Worm (Caenorhabditis elegans) whole organism, L1 larva: ENCODE measurements around the gene K09H11.15.

Experiments used
- egl-27 ChIP-seq, 2 experiments: fragments of 150-350 bp in 1 of 2; sonication (generic microtip); optimal IDR thresholded peaks; 3 replicates each; lab custom pipeline; 2017 to 2018; ENCODE audit warnings: missing biosample characterization in 2 of 2, missing genetic modification characterization in 2 of 2, missing genetic modification reagents in 2 of 2
- hlh-17 ChIP-seq: fragments of 200-800 bp; sonication (Bioruptor generic); optimal IDR thresholded peaks from 2 replicates; lab custom pipeline; 2018; ENCODE audit warnings: missing genetic modification characterization, mild to moderate bottlenecking, missing compliant biosample characterization, moderate library complexity, borderline replicate concordance
- isw-1 ChIP-seq: fragments of 200-800 bp; sonication (Bioruptor generic); IDR thresholded peaks from 2 replicates; pipeline ENCODE4 v1.3.6; 2022; ENCODE audit warnings: missing genetic modification characterization, missing compliant biosample characterization
- mdl-1 ChIP-seq, 2 experiments: fragments of 150-350 bp; optimal IDR thresholded peaks; 2 replicates each; lab custom pipeline; 2014 to 2017; ENCODE audit warnings: missing biosample characterization in 2 of 2, missing genetic modification characterization in 2 of 2, inconsistent platforms in 1 of 2
- mep-1 ChIP-seq: fragments of 150-350 bp; optimal IDR thresholded peaks from 2 replicates; lab custom pipeline; 2014; ENCODE audit warnings: missing biosample characterization, missing genetic modification characterization
- nhr-237 ChIP-seq: fragments of 150-350 bp; optimal IDR thresholded peaks from 2 replicates; lab custom pipeline; 2014; ENCODE audit warnings: missing biosample characterization, missing genetic modification characterization
- pag-3 ChIP-seq: sonication (generic microtip); optimal IDR thresholded peaks from 2 replicates; lab custom pipeline; 2017; ENCODE audit warnings: missing genetic modification characterization, mild to moderate bottlenecking, missing compliant biosample characterization, antibody characterized with exemption, borderline replicate concordance; ENCODE audit not compliant: insufficient read depth
- skn-1 ChIP-seq: fragments of 150-350 bp; optimal IDR thresholded peaks from 2 replicates; lab custom pipeline; 2014; ENCODE audit warnings: missing biosample characterization, missing genetic modification characterization
- tbx-2 ChIP-seq: sonication (generic microtip); optimal IDR thresholded peaks from 2 replicates; lab custom pipeline; 2016; ENCODE audit warnings: missing genetic modification characterization, missing compliant biosample characterization
- ztf-11 ChIP-seq, 2 experiments: sonication (generic microtip); optimal IDR thresholded peaks; 2 replicates each; lab custom pipeline; 2016 to 2017; ENCODE audit warnings: missing genetic modification characterization in 2 of 2, missing biosample characterization in 1 of 2, missing compliant biosample characterization in 1 of 2

DNA sequence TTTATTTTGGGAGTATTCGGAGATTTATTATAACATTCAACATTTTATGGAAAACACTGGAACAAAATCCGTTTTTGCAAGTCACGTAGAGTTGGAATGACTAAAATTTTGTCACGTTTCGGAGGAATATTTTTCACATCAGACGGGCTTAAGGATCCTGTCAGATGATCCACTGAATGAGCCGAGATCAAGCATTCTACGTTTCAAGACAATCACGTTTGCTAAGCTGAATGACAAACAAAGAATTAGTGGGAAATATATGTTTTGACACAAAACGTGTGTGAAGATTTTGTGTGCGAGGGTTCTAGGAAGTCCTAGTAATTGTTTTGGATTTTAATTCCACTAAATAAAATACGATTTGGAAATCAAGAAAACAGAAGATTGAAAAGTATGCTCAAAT, 8.8 kb upstream of the K09H11.15 start:
- TF ChIP-seq mdl-1 (tag; optimal IDR thresholded peaks at IDR 0.05; lab: Kevin White, UChicago) (no peak), mep-1 (tag; lab: Kevin White, UChicago) (no peak), egl-27 (tag; optimal IDR thresholded peaks at IDR 0.05; lab: Kevin White, UChicago) (no peak), ztf-11 (tag; optimal IDR thresholded peaks at IDR 0.05; lab: Kevin White, UChicago) (no peak), tbx-2 (tag; lab: Kevin White, UChicago) (no peak), hlh-17 (GFP tag; lab: Kevin White, UChicago) (no peak), skn-1 (tag; lab: Kevin White, UChicago) (no peak), pag-3 (no peak), isw-1 (no peak), nhr-237 (tag; lab: Kevin White, UChicago) (no peak)
